Worm (Caenorhabditis elegans) whole organism, late embryonic: ENCODE results near the gene col-114.

Experiments
- ceh-34 ChIP-seq: sonication (generic microtip); optimal IDR thresholded peaks from 2 replicates; lab custom pipeline; 2016; ENCODE audit warnings: mild to moderate bottlenecking, missing genetic modification characterization, missing compliant biosample characterization
- ceh-48 ChIP-seq: sonication (generic microtip); optimal IDR thresholded peaks from 2 replicates; lab custom pipeline; 2016; ENCODE audit warnings: missing genetic modification characterization, inconsistent platforms, missing compliant biosample characterization
- ceh-6 ChIP-seq: fragments of 200-800 bp; sonication (Bioruptor generic); optimal IDR thresholded peaks from 2 replicates; lab custom pipeline; 2018; ENCODE audit warnings: mild to moderate bottlenecking, missing genetic modification characterization, missing compliant biosample characterization
- ceh-9 ChIP-seq: sonication (generic microtip); optimal IDR thresholded peaks from 2 replicates; lab custom pipeline; 2016; ENCODE audit warnings: mild to moderate bottlenecking, missing genetic modification characterization, inconsistent platforms, missing compliant biosample characterization
- hlh-30 ChIP-seq: sonication (generic microtip); optimal IDR thresholded peaks from 2 replicates; lab custom pipeline; 2017; ENCODE audit warnings: antibody characterized with exemption, missing genetic modification characterization, missing compliant biosample characterization; ENCODE audit not compliant: insufficient read depth
- hlh-6 ChIP-seq: sonication (generic microtip); optimal IDR thresholded peaks from 2 replicates; lab custom pipeline; 2016; ENCODE audit warnings: missing genotype, missing genetic modification characterization, missing compliant biosample characterization
- lin-11 ChIP-seq: fragments of 200-800 bp; sonication (Bioruptor generic); optimal IDR thresholded peaks from 2 replicates; lab custom pipeline; 2018; ENCODE audit warnings: mild to moderate bottlenecking, missing genetic modification characterization, missing compliant biosample characterization
- pha-4 ChIP-seq: fragments of 150-350 bp; optimal IDR thresholded peaks from 2 replicates; lab custom pipeline; 2018; ENCODE audit warnings: missing biosample characterization, missing genetic modification reagents, missing genetic modification characterization
- pqm-1 ChIP-seq: sonication (generic microtip); optimal IDR thresholded peaks from 2 replicates; lab custom pipeline; 2016; ENCODE audit warnings: missing genetic modification characterization, missing compliant biosample characterization
- tbx-7 ChIP-seq: sonication (generic microtip); optimal IDR thresholded peaks from 2 replicates; lab custom pipeline; 2016; ENCODE audit warnings: missing genotype, missing genetic modification characterization, missing compliant biosample characterization

DNA sequence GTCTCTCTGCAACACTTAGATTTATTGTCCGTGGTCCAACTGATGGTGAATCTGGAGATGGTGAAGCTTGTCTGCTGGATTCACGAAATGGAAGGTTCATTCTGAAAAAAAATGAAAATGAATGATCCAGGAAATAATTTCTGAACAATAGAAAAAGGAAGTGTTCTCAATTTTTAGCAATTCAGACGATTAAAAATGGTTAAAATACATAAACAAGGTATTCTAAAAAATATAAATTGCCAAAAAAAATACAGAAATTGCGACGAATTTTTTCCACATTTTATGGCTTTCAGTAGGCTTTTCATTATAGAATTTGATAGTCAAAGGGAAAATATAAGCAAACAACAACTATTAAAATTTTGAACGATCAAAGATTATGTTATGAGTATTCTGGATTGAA is 16.7 kb upstream of the col-114 start, which contains the start of gene glb-2:
- TF ChIP-seq hlh-30 (tag; lab: Kevin White, UChicago) (no peak), hlh-6 (tag; lab: Kevin White, UChicago) (no peak), tbx-7 (tag; lab: Kevin White, UChicago) (no peak), lin-11 (tag; lab: Kevin White, UChicago) (no peak), ceh-48 (no peak), pqm-1 (tag; lab: Kevin White, UChicago) (no peak), ceh-9 (tag; lab: Kevin White, UChicago) (no peak), ceh-6 (GFP tag; lab: Kevin White, UChicago) (no peak), ceh-34 (no peak), pha-4 (tag; lab: Kevin White, UChicago) (no peak)
